Worm (Caenorhabditis elegans): ENCODE results near the gene Y32F6B.9.

Y32F6B.9 gene

DNA sequence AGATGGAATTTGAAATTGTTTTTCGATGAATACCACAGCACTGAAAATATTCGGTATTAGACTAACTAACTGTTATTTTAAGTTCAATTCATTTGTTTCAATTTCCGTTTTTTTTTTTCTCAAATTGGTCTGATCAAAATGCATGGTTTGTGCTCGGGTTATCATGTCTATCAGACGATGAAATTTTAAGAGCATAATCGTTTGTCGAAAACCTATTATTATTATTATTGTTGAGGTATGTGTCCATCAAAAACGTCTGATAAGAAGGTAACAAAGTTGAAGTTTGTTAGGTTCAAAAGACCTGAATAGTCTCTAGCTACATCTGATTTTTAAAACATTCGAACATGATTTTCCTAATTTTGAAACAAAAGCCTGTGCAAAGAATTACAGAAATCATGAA is 5.5 kb downstream of the Y32F6B.9 start (continued):
- TF ChIP-seq lin-15B (tag; optimal IDR thresholded peaks at IDR 0.05) (no peak), tag-97 (GFP tag; IDR thresholded peaks at IDR 0.05) (no peak), F26F4.8 (GFP tag; conservative IDR thresholded peaks at IDR 0.05) (no peak), saeg-2 (GFP tag; IDR thresholded peaks at IDR 0.05) (no peak), dmd-9 (GFP tag; IDR thresholded peaks at IDR 0.05) (no peak), duxl-1 (tag; optimal IDR thresholded peaks at IDR 0.05; ENCODE audit: poor library complexity) (no peak), T26A8.4 (GFP tag; IDR thresholded peaks at IDR 0.05) (no peak), ceh-82 (tag; optimal IDR thresholded peaks at IDR 0.05) (no peak), lin-1 (GFP tag; IDR thresholded peaks at IDR 0.05) (no peak), daf-16 (GFP tag; optimal IDR thresholded peaks at IDR 0.05) (no peak), daf-16 (tag; optimal IDR thresholded peaks at IDR 0.05) (peak; percentile 73), nhr-28 (tag; optimal IDR thresholded peaks at IDR 0.05) (peak; percentile 79), lir-3 (tag; optimal IDR thresholded peaks at IDR 0.05) (no peak), F44E2.7 (GFP tag; IDR thresholded peaks at IDR 0.05) (no peak), Y75B8A.6 (GFP tag; IDR thresholded peaks at IDR 0.05) (no peak), Y5F2A.4 (GFP tag; optimal IDR thresholded peaks at IDR 0.05) (no peak), ces-1 (GFP tag; optimal IDR thresholded peaks at IDR 0.05) (no peak), mxl-3 (GFP tag; optimal IDR thresholded peaks at IDR 0.05) (no peak), madf-9 (GFP tag; conservative IDR thresholded peaks at IDR 0.05) (no peak), hlh-11 (tag; optimal IDR thresholded peaks at IDR 0.05) (peak; percentile 53), zip-11 (GFP tag; IDR thresholded peaks at IDR 0.05) (no peak), nhr-11 (tag; optimal IDR thresholded peaks at IDR 0.05) (no peak), gei-8 (GFP tag; optimal IDR thresholded peaks at IDR 0.05) (no peak), nhr-42 (GFP tag; IDR thresholded peaks at IDR 0.05) (no peak), fkh-10 (GFP tag; optimal IDR thresholded peaks at IDR 0.05) (no peak), spr-1 (tag; optimal IDR thresholded peaks at IDR 0.05) (no peak), ceh-44 (GFP tag; IDR thresholded peaks at IDR 0.05) (no peak), Y48G9A.11 (GFP tag; IDR thresholded peaks at IDR 0.05) (no peak), nhr-77 (tag; optimal IDR thresholded peaks at IDR 0.05) (peak; percentile 40), snpc-1.2 (GFP tag; IDR thresholded peaks at IDR 0.05) (no peak), lin-29 (GFP tag; IDR thresholded peaks at IDR 0.05) (no peak), nhr-111 (GFP tag; optimal IDR thresholded peaks at IDR 0.05) (no peak), daf-12 (tag; optimal IDR thresholded peaks at IDR 0.05) (no peak), nhr-237 (tag; optimal IDR thresholded peaks at IDR 0.05) (no peak), D1046.2 (GFP tag; IDR thresholded peaks at IDR 0.05) (no peak), nhr-48 (tag; optimal IDR thresholded peaks at IDR 0.05) (peak; percentile 2), attf-4 (tag; optimal IDR thresholded peaks at IDR 0.05) (no peak), ztf-11 (tag; optimal IDR thresholded peaks at IDR 0.05) (no peak), zip-2 (tag; optimal IDR thresholded peaks at IDR 0.05) (no peak), lsy-2 (tag; optimal IDR thresholded peaks at IDR 0.05) (no peak), daf-19 (GFP tag; conservative IDR thresholded peaks at IDR 0.05) (no peak), spr-3 (GFP tag; optimal IDR thresholded peaks at IDR 0.05) (no peak), pha-4 (GFP tag; IDR thresholded peaks at IDR 0.05) (peak; percentile 23; the same call in 1 of the 2 replicates), pha-4 (tag; optimal IDR thresholded peaks at IDR 0.05) (no peak), pqm-1 (tag; optimal IDR thresholded peaks at IDR 0.05) (peak; percentile 91), hmg-1.1 (GFP tag; IDR thresholded peaks at IDR 0.05) (no peak), snpc-4 (tag; optimal IDR thresholded peaks at IDR 0.05) (no peak), fos-1 (tag; optimal IDR thresholded peaks at IDR 0.05) (no peak), lin-38 (GFP tag; IDR thresholded peaks at IDR 0.05) (no peak), zag-1 (tag; optimal IDR thresholded peaks at IDR 0.05) (no peak), tra-1 (GFP tag; IDR thresholded peaks at IDR 0.05) (0 out of 2 replicates have a peak, but pooled peaks have one; percentile 26), arid-1 (GFP tag; conservative IDR thresholded peaks at IDR 0.05) (no peak), lin-39 (tag; optimal IDR thresholded peaks at IDR 0.05) (no peak), ceh-62 (tag; optimal IDR thresholded peaks at IDR 0.05) (no peak)
